Fruit fly (Drosophila melanogaster) whole organism, embryonic: Measurements from ENCODE around the gene brun.

Experiments used
- BEAF-32 ChIP-seq: fragments of 200-800 bp; sonication (Bioruptor generic); optimal IDR thresholded peaks from 3 replicates; lab custom pipeline; 2017; ENCODE audit warnings: missing biosample characterization, missing genetic modification characterization, mild to moderate bottlenecking, moderate library complexity, missing genetic modification reagents
- Bgb ChIP-seq: fragments of 200-800 bp; sonication (Bioruptor generic); IDR thresholded peaks from 2 replicates; pipeline ENCODE4 v1.3.6; 2022; ENCODE audit warnings: missing biosample characterization, missing genetic modification characterization; ENCODE audit not compliant: partially characterized antibody
- CG10274 ChIP-seq: fragments of 200-800 bp; sonication (Bioruptor generic); optimal IDR thresholded peaks from 3 replicates; lab custom pipeline; 2017; ENCODE audit warnings: missing biosample characterization, mild to moderate bottlenecking, missing genetic modification characterization
- CG10462 ChIP-seq: fragments of 200-800 bp; sonication (Bioruptor generic); optimal IDR thresholded peaks from 2 replicates; lab custom pipeline; 2016; ENCODE audit warnings: missing biosample characterization, missing genetic modification characterization
- CG10565 ChIP-seq: fragments of 200-800 bp; sonication (Bioruptor generic); optimal IDR thresholded peaks from 3 replicates; lab custom pipeline; 2016; ENCODE audit warnings: missing biosample characterization, mild to moderate bottlenecking, missing genetic modification characterization
- CG11695 ChIP-seq: fragments of 200-800 bp; sonication (Bioruptor generic); IDR thresholded peaks from 3 replicates; pipeline ENCODE4 v1.3.6; 2022; ENCODE audit warnings: missing biosample characterization, missing genetic modification characterization
- CG12155 ChIP-seq: fragments of 200-800 bp; sonication (Bioruptor generic); optimal IDR thresholded peaks from 3 replicates; lab custom pipeline; 2016; ENCODE audit warnings: missing biosample characterization, missing genetic modification characterization
- CG14050 ChIP-seq: fragments of 200-800 bp; sonication (Bioruptor generic); IDR thresholded peaks from 3 replicates; pipeline ENCODE4 v1.3.6; 2022; ENCODE audit warnings: missing biosample characterization, missing genetic modification characterization
- CG14710 ChIP-seq: fragments of 200-800 bp; sonication (Bioruptor generic); optimal IDR thresholded peaks from 3 replicates; lab custom pipeline; 2019; ENCODE audit warnings: missing biosample characterization, mild to moderate bottlenecking, missing genetic modification characterization, moderate library complexity
- CG1529 ChIP-seq: fragments of 200-800 bp; sonication (Bioruptor generic); optimal IDR thresholded peaks from 3 replicates; lab custom pipeline; 2018; ENCODE audit warnings: missing biosample characterization, missing genetic modification characterization
- CG17359 ChIP-seq: fragments of 200-800 bp; sonication (Bioruptor generic); optimal IDR thresholded peaks from 3 replicates; lab custom pipeline; 2018; ENCODE audit warnings: missing biosample characterization, mild to moderate bottlenecking, missing genetic modification characterization, moderate library complexity
- CG18262 ChIP-seq: fragments of 200-800 bp; optimal IDR thresholded peaks from 3 replicates; lab custom pipeline; 2019; ENCODE audit warnings: missing biosample characterization, mild to moderate bottlenecking, missing genetic modification characterization, moderate library complexity
- CG18764 ChIP-seq: fragments of 200-800 bp; sonication (Bioruptor generic); optimal IDR thresholded peaks from 3 replicates; lab custom pipeline; 2016; ENCODE audit warnings: missing biosample characterization, missing genetic modification characterization
- CG2889 ChIP-seq: fragments of 200-800 bp; sonication (Bioruptor generic); IDR thresholded peaks from 3 replicates; pipeline ENCODE4 v1.3.6; 2022; ENCODE audit warnings: missing biosample characterization, missing genetic modification characterization
- CG31224 ChIP-seq: fragments of 200-800 bp; sonication (Bioruptor generic); IDR thresholded peaks from 2 replicates; pipeline ENCODE4 v1.3.6; 2022; ENCODE audit warnings: missing biosample characterization, missing genetic modification characterization
- CG32767 ChIP-seq: fragments of 200-800 bp; sonication (Bioruptor generic); IDR thresholded peaks from 2 replicates; pipeline ENCODE4 v1.3.6; 2022; ENCODE audit warnings: missing biosample characterization, missing genetic modification characterization
- CG33213 ChIP-seq: fragments of 200-800 bp; sonication (Bioruptor generic); optimal IDR thresholded peaks from 3 replicates; lab custom pipeline; 2016; ENCODE audit warnings: missing biosample characterization, missing genetic modification characterization
- CG33557 ChIP-seq: fragments of 200-800 bp; sonication (Bioruptor generic); optimal IDR thresholded peaks from 2 replicates; lab custom pipeline; 2019; ENCODE audit warnings: missing biosample characterization, mild to moderate bottlenecking, missing genetic modification characterization, moderate library complexity
- CG4854 ChIP-seq: fragments of 200-800 bp; sonication (Bioruptor generic); optimal IDR thresholded peaks from 2 replicates; lab custom pipeline; 2016; ENCODE audit warnings: missing biosample characterization, missing genetic modification characterization, inconsistent platforms
- CG7928 ChIP-seq: fragments of 200-800 bp; sonication (Bioruptor generic); optimal IDR thresholded peaks from 2 replicates; lab custom pipeline; 2017; ENCODE audit warnings: missing biosample characterization, mild to moderate bottlenecking, missing genetic modification characterization
- CG8478 ChIP-seq: fragments of >200 bp; optimal IDR thresholded peaks from 2 replicates; lab custom pipeline; 2018
- Doc3 ChIP-seq: fragments of 200-800 bp; sonication (Bioruptor generic); IDR thresholded peaks from 3 replicates; pipeline ENCODE4 v1.3.6; 2022; ENCODE audit warnings: missing biosample characterization, missing genetic modification characterization; ENCODE audit not compliant: partially characterized antibody
- Dref ChIP-seq: fragments of 200-800 bp; sonication (Bioruptor generic); IDR thresholded peaks from 2 replicates; pipeline ENCODE4 v1.3.6; 2022; ENCODE audit warnings: missing biosample characterization, missing genetic modification characterization
- Gsc ChIP-seq: fragments of 200-800 bp; sonication (Bioruptor generic); IDR thresholded peaks from 2 replicates; pipeline ENCODE4 v1.3.6; 2022; ENCODE audit warnings: missing biosample characterization, missing genetic modification characterization
- HLH3B ChIP-seq: fragments of 200-800 bp; sonication (Bioruptor generic); IDR thresholded peaks from 2 replicates; pipeline ENCODE4 v1.3.6; 2022; ENCODE audit warnings: missing biosample characterization, missing genetic modification characterization
- HLH4C ChIP-seq: fragments of 200-800 bp; sonication (Bioruptor generic); IDR thresholded peaks from 3 replicates; pipeline ENCODE4 v1.3.6; 2022; ENCODE audit warnings: missing biosample characterization, missing genetic modification characterization; ENCODE audit not compliant: partially characterized antibody
- HLH54F ChIP-seq: fragments of 200-800 bp; sonication (Bioruptor generic); optimal IDR thresholded peaks from 3 replicates; lab custom pipeline; 2016; ENCODE audit warnings: missing biosample characterization, missing genetic modification characterization
- HmgZ ChIP-seq: fragments of 200-800 bp; sonication (Bioruptor generic); optimal IDR thresholded peaks from 2 replicates; lab custom pipeline; 2018; ENCODE audit warnings: missing biosample characterization, mild to moderate bottlenecking, missing genetic modification characterization
- Hmx ChIP-seq: fragments of 200-800 bp; sonication (Bioruptor generic); optimal IDR thresholded peaks from 2 replicates; lab custom pipeline; 2016; ENCODE audit warnings: missing biosample characterization, missing genetic modification characterization
- Spps ChIP-seq: fragments of 200-800 bp; sonication (Bioruptor generic); optimal IDR thresholded peaks from 2 replicates; lab custom pipeline; 2018; ENCODE audit warnings: missing biosample characterization, mild to moderate bottlenecking, missing genetic modification characterization
- Xbp1 ChIP-seq: fragments of 200-800 bp; sonication (Bioruptor generic); optimal IDR thresholded peaks from 3 replicates; lab custom pipeline; 2016; ENCODE audit warnings: missing biosample characterization, mild to moderate bottlenecking, missing genetic modification characterization
- al ChIP-seq: fragments of 200-800 bp; sonication (Bioruptor generic); IDR thresholded peaks from 2 replicates; pipeline ENCODE4 v1.3.6; 2022; ENCODE audit warnings: missing biosample characterization, missing genetic modification characterization
- amos ChIP-seq: fragments of 200-800 bp; sonication (Bioruptor generic); IDR thresholded peaks from 2 replicates; pipeline ENCODE4 v1.3.6; 2022; ENCODE audit warnings: missing biosample characterization, missing genetic modification characterization; ENCODE audit not compliant: partially characterized antibody
- caup ChIP-seq: fragments of 200-800 bp; sonication (Bioruptor generic); optimal IDR thresholded peaks from 3 replicates; lab custom pipeline; 2017; ENCODE audit warnings: missing biosample characterization, mild to moderate bottlenecking, missing genetic modification characterization, moderate library complexity; ENCODE audit not compliant: severe bottlenecking
- chn ChIP-seq: fragments of 200-800 bp; sonication (Bioruptor generic); optimal IDR thresholded peaks from 2 replicates; lab custom pipeline; 2016; ENCODE audit warnings: missing biosample characterization, missing genetic modification characterization
- crc ChIP-seq: fragments of 200-800 bp; sonication (Bioruptor generic); optimal IDR thresholded peaks from 2 replicates; lab custom pipeline; 2016; ENCODE audit warnings: missing biosample characterization, missing genetic modification characterization
- dmrt99B ChIP-seq: fragments of 200-800 bp; sonication (Bioruptor generic); optimal IDR thresholded peaks from 2 replicates; lab custom pipeline; 2018; ENCODE audit warnings: missing biosample characterization, mild to moderate bottlenecking, missing genetic modification characterization, moderate library complexity
- fd64A ChIP-seq: fragments of 200-800 bp; sonication (Bioruptor generic); optimal IDR thresholded peaks from 3 replicates; lab custom pipeline; 2018; ENCODE audit warnings: missing biosample characterization, mild to moderate bottlenecking, missing genetic modification characterization
- gce ChIP-seq: fragments of 200-800 bp; sonication (Bioruptor generic); IDR thresholded peaks from 3 replicates; pipeline ENCODE4 v1.3.6; 2022; ENCODE audit warnings: missing biosample characterization, missing genetic modification characterization
- gt ChIP-seq: fragments of 200-800 bp; sonication (Bioruptor generic); IDR thresholded peaks from 2 replicates; pipeline ENCODE4 v1.3.6; 2022; ENCODE audit warnings: missing biosample characterization, missing genetic modification characterization
- her ChIP-seq: fragments of 200-800 bp; sonication (Bioruptor generic); optimal IDR thresholded peaks from 2 replicates; lab custom pipeline; 2016; ENCODE audit warnings: missing biosample characterization, missing genetic modification characterization
- nau ChIP-seq: fragments of 200-800 bp; sonication (Bioruptor generic); optimal IDR thresholded peaks from 3 replicates; lab custom pipeline; 2017; ENCODE audit warnings: missing biosample characterization, mild to moderate bottlenecking, missing genetic modification characterization, missing genetic modification reagents
- slp2 ChIP-seq: fragments of 200-800 bp; sonication (Bioruptor generic); optimal IDR thresholded peaks from 2 replicates; lab custom pipeline; 2016; ENCODE audit warnings: missing biosample characterization, missing genetic modification characterization
- sob ChIP-seq: fragments of 200-800 bp; sonication (Bioruptor generic); IDR thresholded peaks from 2 replicates; pipeline ENCODE4 v1.3.6; 2022; ENCODE audit warnings: missing biosample characterization, missing genetic modification characterization
- stc ChIP-seq: fragments of 200-800 bp; sonication (Bioruptor generic); IDR thresholded peaks from 2 replicates; pipeline ENCODE4 v1.3.6; 2022; ENCODE audit warnings: missing biosample characterization, missing genetic modification characterization
- stwl ChIP-seq: fragments of 200-800 bp; sonication (Bioruptor generic); optimal IDR thresholded peaks from 3 replicates; lab custom pipeline; 2018; ENCODE audit warnings: missing biosample characterization, mild to moderate bottlenecking, missing genetic modification characterization, moderate library complexity
- tio ChIP-seq: fragments of 200-800 bp; sonication (Bioruptor generic); optimal IDR thresholded peaks from 2 replicates; lab custom pipeline; 2017; ENCODE audit warnings: missing biosample characterization, missing genetic modification characterization, inconsistent platforms
- trh ChIP-seq: fragments of 200-800 bp; sonication (Bioruptor generic); optimal IDR thresholded peaks from 2 replicates; lab custom pipeline; 2016; ENCODE audit warnings: missing biosample characterization, missing genetic modification characterization
- ttk ChIP-seq: fragments of 200-800 bp; sonication (Bioruptor generic); IDR thresholded peaks from 2 replicates; pipeline ENCODE4 v2.1.2; 2022; ENCODE audit warnings: missing biosample characterization, missing genetic modification characterization
- usp ChIP-seq: fragments of >200 bp; optimal IDR thresholded peaks from 2 replicates; lab custom pipeline; 2017; ENCODE audit warnings: missing biosample characterization, missing genetic modification characterization
- wor ChIP-seq: fragments of 200-800 bp; sonication (Bioruptor generic); IDR thresholded peaks from 2 replicates; pipeline ENCODE4 v1.3.6; 2022; ENCODE audit warnings: missing biosample characterization, missing genetic modification characterization
- yki ChIP-seq: fragments of >200 bp; optimal IDR thresholded peaks from 3 replicates; lab custom pipeline; 2018

Gene brun

DNA sequence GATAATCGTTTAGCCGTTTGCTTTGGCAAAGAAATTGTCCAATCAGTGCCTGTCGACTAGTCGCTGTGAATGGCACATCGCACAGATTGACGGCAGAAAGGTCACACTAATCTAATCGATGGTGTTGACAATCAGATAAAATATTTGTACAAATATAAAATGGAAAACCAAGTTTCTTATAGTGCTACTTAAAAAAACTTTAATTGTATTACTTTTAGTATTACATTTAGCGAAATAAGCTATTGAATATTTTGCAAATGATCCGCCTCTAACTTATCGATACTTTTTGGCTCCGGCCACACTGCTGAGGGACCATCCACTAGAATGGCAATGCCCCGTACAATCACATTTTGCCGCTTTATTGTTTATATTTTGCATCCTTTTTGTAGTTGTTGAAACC lies at the start of gene brun, which contains the start of gene CG2614 (continued):
- TF ChIP-seq crc (GFP tag; lab: Kevin White, UChicago) = peak; percentile 3
- peak; percentile 58 for TF ChIP-seq wor (GFP tag; lab: Robert Waterston, UW)
- TF ChIP-seq stwl (tag; lab: Kevin White, UChicago) = peak; percentile 55
- no peak for TF ChIP-seq CG8478 (lab: Kevin White, UChicago)
- peak; percentile 61; the same call in 1 of the 3 replicates for TF ChIP-seq CG14050 (GFP tag; lab: Robert Waterston, UW)
- no peak for TF ChIP-seq CG10274
- TF ChIP-seq CG17359 (tag; lab: Kevin White, UChicago) = peak; percentile 52
- TF ChIP-seq amos (GFP tag; lab: Robert Waterston, UW) = peak; percentile 82
- TF ChIP-seq Hmx (GFP tag; lab: Kevin White, UChicago) = no peak
- peak; percentile 76 for TF ChIP-seq HLH3B (GFP tag; lab: Robert Waterston, UW)
- peak; percentile 91 for TF ChIP-seq Doc3
- no peak for TF ChIP-seq gt (GFP tag; lab: Robert Waterston, UW)
- no peak for TF ChIP-seq CG18764 (GFP tag; lab: Kevin White, UChicago)
- TF ChIP-seq chn (GFP tag; lab: Kevin White, UChicago) = peak; percentile 84
- TF ChIP-seq al (GFP tag; lab: Robert Waterston, UW) = peak; percentile 74
- TF ChIP-seq nau (GFP tag; lab: Kevin White, UChicago) = no peak
- TF ChIP-seq CG18262 = no peak
- TF ChIP-seq CG7928 = no peak
- peak; percentile 46; the same call in 1 of the 2 replicates for TF ChIP-seq CG32767
- TF ChIP-seq trh (GFP tag; lab: Kevin White, UChicago) = peak; percentile 31
- no peak for TF ChIP-seq yki (lab: Kevin White, UChicago)
- peak; percentile 58 for TF ChIP-seq CG4854 (GFP tag; lab: Kevin White, UChicago)
- peak; percentile 38; the same call in 1 of the 2 replicates for TF ChIP-seq ttk (GFP tag; lab: Robert Waterston, UW)
- TF ChIP-seq HmgZ (tag; lab: Kevin White, UChicago) = peak; percentile 62
- TF ChIP-seq CG10565 (GFP tag; lab: Kevin White, UChicago) = no peak
- peak; percentile 15 for TF ChIP-seq CG33557 (GFP tag; lab: Kevin White, UChicago)
- TF ChIP-seq Xbp1 = peak; percentile 83
- TF ChIP-seq caup = peak; percentile 32
- peak; percentile 75 for TF ChIP-seq HLH54F (GFP tag; lab: Kevin White, UChicago)
- TF ChIP-seq BEAF-32 (GFP tag; lab: Kevin White, UChicago) = peak; percentile 96
- TF ChIP-seq CG12155 (GFP tag; lab: Kevin White, UChicago) = peak; percentile 73
- no peak for TF ChIP-seq gce (GFP tag; lab: Robert Waterston, UW)
- no peak for TF ChIP-seq Gsc
- no peak for TF ChIP-seq CG1529 (GFP tag; lab: Kevin White, UChicago)
- peak; percentile 5 for TF ChIP-seq her (GFP tag; lab: Kevin White, UChicago)
- TF ChIP-seq CG10462 = peak; percentile 51
- TF ChIP-seq CG2889 = 0 out of 3 replicates have a peak, but pooled peaks have one; percentile 51
- TF ChIP-seq stc (GFP tag; lab: Robert Waterston, UW) = no peak
- TF ChIP-seq CG11695 = 0 out of 3 replicates have a peak, but pooled peaks have one; percentile 46
- TF ChIP-seq CG33213 = peak; percentile 65
- peak; percentile 58; the same call in 1 of the 2 replicates for TF ChIP-seq Dref (GFP tag; lab: Robert Waterston, UW)
- no peak for TF ChIP-seq fd64A (GFP tag; lab: Kevin White, UChicago)
- TF ChIP-seq usp (GFP tag; lab: Kevin White, UChicago) = no peak
- no peak for TF ChIP-seq CG31224
- peak; percentile 77 for TF ChIP-seq HLH4C (GFP tag; lab: Robert Waterston, UW)
- TF ChIP-seq sob (GFP tag; lab: Robert Waterston, UW) = peak; percentile 85
- TF ChIP-seq slp2 (GFP tag; lab: Kevin White, UChicago) = peak; percentile 41
- no peak for TF ChIP-seq dmrt99B
- peak; percentile 82 for TF ChIP-seq Bgb (GFP tag; lab: Robert Waterston, UW)
- TF ChIP-seq tio (GFP tag; lab: Kevin White, UChicago) = no peak
- peak; percentile 30 for TF ChIP-seq Spps (tag; lab: Kevin White, UChicago)
- TF ChIP-seq CG14710 (tag; lab: Kevin White, UChicago) = peak; percentile 86
